Worm (Caenorhabditis elegans): Measurements from ENCODE around the gene acdh-13.

Gene acdh-13

ce11 chrIV:8492242-8492641 is 6.4 kb downstream of the acdh-13 start, which contains the start of gene sru-7:
TSS of gene sru-7 (plus strand) at chrIV:8492542.
- no peak for TF ChIP-seq unc-98 (GFP tag; IDR thresholded peaks at IDR 0.05)
- no peak for TF ChIP-seq alr-1 (tag; optimal IDR thresholded peaks at IDR 0.05; ENCODE audit: borderline replicate concordance)
- no peak for TF ChIP-seq nhr-237 (tag; optimal IDR thresholded peaks at IDR 0.05)
- no peak for TF ChIP-seq ceh-8 (GFP tag; optimal IDR thresholded peaks at IDR 0.05)
- TF ChIP-seq pax-3 (tag; optimal IDR thresholded peaks at IDR 0.05) = no peak

ce11 chrIV:8489915-8490314 is 8.7 kb downstream of the acdh-13 start, which contains the start of gene srlf-2:
TSS of gene srlf-2 (plus strand) at chrIV:8490215.
- no peak for TF ChIP-seq tlp-1 (tag; optimal IDR thresholded peaks at IDR 0.05)
- TF ChIP-seq swsn-7 (tag; optimal IDR thresholded peaks at IDR 0.05) = no peak
- no peak for TF ChIP-seq efl-1 (optimal IDR thresholded peaks at IDR 0.05)
- no peak for TF ChIP-seq efl-1 (GFP tag; optimal IDR thresholded peaks at IDR 0.05 in 1 of 2)
- TF ChIP-seq skn-1 (tag; optimal IDR thresholded peaks at IDR 0.05) = no peak
- TF ChIP-seq nhr-77 (tag; optimal IDR thresholded peaks at IDR 0.05) = no peak
- TF ChIP-seq unc-98 (GFP tag; IDR thresholded peaks at IDR 0.05) = no peak
- no peak for TF ChIP-seq fos-1 (tag; optimal IDR thresholded peaks at IDR 0.05)
- no peak for TF ChIP-seq jun-1 (tag; optimal IDR thresholded peaks at IDR 0.05)
- no peak for TF ChIP-seq F16B12.6 (tag; optimal IDR thresholded peaks at IDR 0.05)
- TF ChIP-seq nhr-90 (tag; optimal IDR thresholded peaks at IDR 0.05; ENCODE audit: poor library complexity) = no peak
- TF ChIP-seq C16A3.4 (tag; optimal IDR thresholded peaks at IDR 0.05) = no peak
- no peak for TF ChIP-seq hlh-4 (tag; optimal IDR thresholded peaks at IDR 0.05)
- no peak for TF ChIP-seq fkh-4 (tag; optimal IDR thresholded peaks at IDR 0.05; ENCODE audit: borderline replicate concordance)
- TF ChIP-seq irx-1 (tag; optimal IDR thresholded peaks at IDR 0.05) = no peak
- TF ChIP-seq Y116A8C.19 (tag; optimal IDR thresholded peaks at IDR 0.05; ENCODE audit: borderline replicate concordance) = no peak
- TF ChIP-seq sptf-1 (tag; optimal IDR thresholded peaks at IDR 0.05) = no peak

- no peak for TF ChIP-seq ceh-90 (tag; optimal IDR thresholded peaks at IDR 0.05)
- TF ChIP-seq nhr-90 (tag; optimal IDR thresholded peaks at IDR 0.05; ENCODE audit: poor library complexity) = no peak
- TF ChIP-seq nhr-84 (tag; optimal IDR thresholded peaks at IDR 0.05) = no peak
- TF ChIP-seq snu-23 (GFP tag; optimal IDR thresholded peaks at IDR 0.05) = no peak
- no peak for TF ChIP-seq efl-3 (GFP tag; optimal IDR thresholded peaks at IDR 0.05)
- TF ChIP-seq tlp-1 (tag; optimal IDR thresholded peaks at IDR 0.05) = no peak
- TF ChIP-seq hlh-17 (GFP tag; optimal IDR thresholded peaks at IDR 0.05; ENCODE audit: borderline replicate concordance) = no peak
- TF ChIP-seq blmp-1 (tag; optimal IDR thresholded peaks at IDR 0.05) = no peak
- TF ChIP-seq tbx-2 (tag; optimal IDR thresholded peaks at IDR 0.05) = no peak
- no peak for TF ChIP-seq lir-3 (tag; optimal IDR thresholded peaks at IDR 0.05; ENCODE audit: poor library complexity)
- no peak for TF ChIP-seq ztf-4 (tag; optimal IDR thresholded peaks at IDR 0.05)
- no peak for TF ChIP-seq C34B4.2 (tag; optimal IDR thresholded peaks at IDR 0.05)
- TF ChIP-seq snpc-4 (tag; optimal IDR thresholded peaks at IDR 0.05) = no peak
- TF ChIP-seq mef-2 (tag; optimal IDR thresholded peaks at IDR 0.05) = no peak
- TF ChIP-seq egl-27 (tag; optimal IDR thresholded peaks at IDR 0.05) = no peak
- TF ChIP-seq alr-1 (tag; optimal IDR thresholded peaks at IDR 0.05; ENCODE audit: borderline replicate concordance) = no peak
These were observed 10.6 kb downstream of the acdh-13 start for ce11 chrIV:8488043-8488442.

ce11 chrIV:8487183-8487582 is 11.4 kb downstream of the acdh-13 start, which contains the start of gene srlf-3:
TSS of gene srlf-3 (plus strand) at chrIV:8487483.
- TF ChIP-seq unc-98 (GFP tag; IDR thresholded peaks at IDR 0.05) (no peak), lin-39 (tag; optimal IDR thresholded peaks at IDR 0.05) (no peak)

ce11 chrIV:8481308-8481707 is 17.3 kb downstream of the acdh-13 start, which contains the start of gene spp-8:
TSS of gene spp-8 (plus strand) at chrIV:8481664.
- TF ChIP-seq elt-2 (tag; optimal IDR thresholded peaks at IDR 0.05) (peak; percentile 96), lin-35 (GFP tag; optimal IDR thresholded peaks at IDR 0.05) (peak in 1 of 2 experiments; percentile 45), nhr-20 (tag; optimal IDR thresholded peaks at IDR 0.05) (peak; percentile 48), efl-1 (optimal IDR thresholded peaks at IDR 0.05) (no peak), efl-1 (GFP tag; optimal IDR thresholded peaks at IDR 0.05 in 1 of 2) (peak in 1 of 2 experiments; percentile 45), nhr-84 (tag; optimal IDR thresholded peaks at IDR 0.05) (no peak), snpc-4 (tag; optimal IDR thresholded peaks at IDR 0.05) (no peak), mdl-1 (tag; optimal IDR thresholded peaks at IDR 0.05) (peak in 1 of 2 experiments; percentile 25)

Data from whole organism, L1 larva.